Fruit fly (Drosophila melanogaster): ENCODE results near the gene pst.

The pst gene

dm6 chr3L:7404081-7404480, 44.0 kb upstream of the pst start, which contains the start of gene CG8560:
Gene CG8560 (minus strand): TSS chr3L:7404181.
- peak; percentile 19; the same call in 1 of the 3 replicates for TF ChIP-seq CG14860 (GFP tag; IDR thresholded peaks at IDR 0.05; ENCODE audit: partially characterized antibody)
- no peak for TF ChIP-seq HLH4C (GFP tag; IDR thresholded peaks at IDR 0.05; ENCODE audit: partially characterized antibody)

- TF ChIP-seq CG18599 (GFP tag; optimal IDR thresholded peaks at IDR 0.05) (peak; percentile 13), az2 (GFP tag; optimal IDR thresholded peaks at IDR 0.05) (no peak), grn (GFP tag; optimal IDR thresholded peaks at IDR 0.05) (peak; percentile 27), exex (tag; optimal IDR thresholded peaks at IDR 0.05) (peak; percentile 89), sens (GFP tag) (peak; percentile 21), sima (GFP tag; optimal IDR thresholded peaks at IDR 0.05) (no peak), CG10979 (tag; optimal IDR thresholded peaks at IDR 0.05) (no peak), sug (tag; optimal IDR thresholded peaks at IDR 0.05) (peak; percentile 46), so (GFP tag; IDR thresholded peaks at IDR 0.05) (no peak), Max (GFP tag; optimal IDR thresholded peaks at IDR 0.05) (no peak), CG10543 (GFP tag; optimal IDR thresholded peaks at IDR 0.05) (no peak), vnd (GFP tag; IDR thresholded peaks at IDR 0.05; ENCODE audit: partially characterized antibody) (peak; percentile 52; the same call in 2 of the 3 replicates), CG33557 (GFP tag; optimal IDR thresholded peaks at IDR 0.05) (no peak), Kr (GFP tag; optimal IDR thresholded peaks at IDR 0.05) (no peak), GATAe (GFP tag; conservative IDR thresholded peaks at IDR 0.05) (peak; percentile 26; the same call in 1 of the 2 replicates), CG3847 (GFP tag; IDR thresholded peaks at IDR 0.05) (no peak)
These were observed 41.9 kb upstream of the pst start for dm6 chr3L:7401972-7402371.

DNA sequence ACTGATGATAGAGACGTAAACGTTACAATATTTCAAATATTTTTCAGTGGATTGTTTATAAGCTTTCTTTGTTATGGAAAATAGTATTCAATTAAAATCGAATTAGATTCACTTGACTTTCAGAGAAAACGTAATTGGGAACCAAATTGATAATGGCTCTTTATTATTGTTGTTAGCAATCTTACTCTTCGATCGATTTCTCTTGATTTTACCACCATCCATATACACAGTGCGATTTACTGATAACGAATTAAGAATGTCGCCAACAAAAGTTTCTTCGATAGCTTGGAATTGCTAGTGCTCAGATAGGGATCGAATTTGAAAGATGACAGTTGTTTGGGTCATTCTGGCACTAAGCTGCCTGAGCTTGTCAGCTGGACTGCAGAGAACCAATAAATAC, 39.7 kb upstream of the pst start, which contains the start of gene CG18417:
Gene CG18417 (plus strand): TSS at position 301 of the 400 bp plus-strand sequence.
- TF ChIP-seq exex (tag; optimal IDR thresholded peaks at IDR 0.05), result peak; percentile 13
- no peak for TF ChIP-seq wor (GFP tag; IDR thresholded peaks at IDR 0.05)
- TF ChIP-seq CG15696 (tag; optimal IDR thresholded peaks at IDR 0.05), result no peak

DNA sequence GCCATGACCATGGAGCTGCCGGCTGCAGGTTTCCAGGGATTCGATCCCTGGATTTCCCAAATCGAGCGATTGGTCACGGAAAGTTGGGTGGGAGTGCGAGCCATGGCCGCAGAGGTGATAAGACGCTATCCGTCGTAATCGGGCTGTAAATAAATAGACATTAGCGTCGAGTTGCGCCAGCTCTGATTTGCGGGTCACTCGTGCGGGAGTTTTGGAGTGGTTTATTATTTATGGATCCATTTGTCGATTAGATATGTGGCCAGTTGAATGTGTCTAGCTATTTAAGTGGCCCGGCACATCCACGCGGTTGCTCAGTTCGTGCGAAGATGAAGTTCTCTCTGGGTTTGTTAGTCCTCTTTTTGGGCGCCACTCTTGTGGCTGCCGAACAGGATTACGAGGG, 37.9 kb upstream of the pst start, which contains the start of gene CG8562:
Gene CG8562 (plus strand): TSS at position 307 of the 400 bp plus-strand sequence.
- TF ChIP-seq CG34376 (GFP tag; optimal IDR thresholded peaks at IDR 0.05) (peak; percentile 13), Dip3 (GFP tag; optimal IDR thresholded peaks at IDR 0.05) (no peak), grn (GFP tag; optimal IDR thresholded peaks at IDR 0.05) (peak; percentile 33), CG2129 (GFP tag; IDR thresholded peaks at IDR 0.05; ENCODE audit: partially characterized antibody) (no peak), klu (GFP tag; IDR thresholded peaks at IDR 0.05) (no peak), CG4424 (GFP tag; optimal IDR thresholded peaks at IDR 0.05) (no peak), CG12104 (GFP tag; optimal IDR thresholded peaks at IDR 0.05) (no peak), CG10654 (GFP tag; optimal IDR thresholded peaks at IDR 0.05) (no peak), GATAe (GFP tag; conservative IDR thresholded peaks at IDR 0.05) (peak; percentile 52; the same call in 1 of the 2 replicates), CG3065 (GFP tag; optimal IDR thresholded peaks at IDR 0.05) (no peak), CG15601 (tag; optimal IDR thresholded peaks at IDR 0.05) (no peak), Vsx1 (GFP tag; optimal IDR thresholded peaks at IDR 0.05) (peak; percentile 8), pnt (GFP tag; optimal IDR thresholded peaks at IDR 0.05) (no peak), CG6683 (GFP tag; optimal IDR thresholded peaks at IDR 0.05) (no peak), row (GFP tag; IDR thresholded peaks at IDR 0.05) (no peak), CG10209 (GFP tag; optimal IDR thresholded peaks at IDR 0.05) (no peak), CG30403 (GFP tag; optimal IDR thresholded peaks at IDR 0.05) (no peak), CG4617 (GFP tag; optimal IDR thresholded peaks at IDR 0.05; ENCODE audit: borderline replicate concordance) (no peak), E2f2 (GFP tag; IDR thresholded peaks at IDR 0.05) (no peak), yki (optimal IDR thresholded peaks at IDR 0.05) (no peak), exex (tag; optimal IDR thresholded peaks at IDR 0.05) (peak; percentile 94), toy (GFP tag; IDR thresholded peaks at IDR 0.05) (no peak), tgo (GFP tag; IDR thresholded peaks at IDR 0.05) (no peak), CG4404 (GFP tag; IDR thresholded peaks at IDR 0.05) (no peak), sens-2 (GFP tag; IDR thresholded peaks at IDR 0.05) (peak; percentile 69; the same call in 1 of the 2 replicates), CG30431 (GFP tag; optimal IDR thresholded peaks at IDR 0.05) (no peak), Dref (GFP tag; IDR thresholded peaks at IDR 0.05) (no peak), CG16779 (GFP tag; IDR thresholded peaks at IDR 0.05) (no peak), Pdp1 (GFP tag; optimal IDR thresholded peaks at IDR 0.05) (no peak)

Measured in whole organism, embryonic.